Fruit fly (Drosophila melanogaster) whole organism, embryonic: ENCODE data around the gene CG44405.

Experiments used
- ATbp ChIP-seq: fragments of 200-800 bp; sonication (Bioruptor generic); optimal IDR thresholded peaks from 2 replicates; lab custom pipeline; 2017; ENCODE audit warnings: missing biosample characterization, mild to moderate bottlenecking, missing genetic modification characterization, missing genetic modification reagents
- B-H2 ChIP-seq: fragments of 200-800 bp; sonication (Bioruptor generic); optimal IDR thresholded peaks from 2 replicates; lab custom pipeline; 2018; ENCODE audit warnings: missing biosample characterization, mild to moderate bottlenecking, missing genetic modification characterization
- BtbVII ChIP-seq: fragments of 200-800 bp; sonication (Bioruptor generic); optimal IDR thresholded peaks from 3 replicates; lab custom pipeline; 2017; ENCODE audit warnings: missing biosample characterization, mild to moderate bottlenecking, missing genetic modification characterization
- CG10959 ChIP-seq: fragments of 200-800 bp; sonication (Bioruptor generic); IDR thresholded peaks from 2 replicates; pipeline ENCODE4 v1.3.6; 2022; ENCODE audit warnings: missing biosample characterization, missing genetic modification characterization
- CG11247 ChIP-seq: fragments of 200-800 bp; sonication (Bioruptor generic); IDR thresholded peaks from 2 replicates; pipeline ENCODE4 v1.3.6; 2022; ENCODE audit warnings: missing biosample characterization, missing genetic modification characterization
- CG11696 ChIP-seq: fragments of 200-800 bp; sonication (Bioruptor generic); IDR thresholded peaks from 2 replicates; pipeline ENCODE4 v1.3.6; 2022; ENCODE audit warnings: missing biosample characterization, missing genetic modification characterization
- CG12104 ChIP-seq: fragments of 200-800 bp; sonication (Bioruptor generic); optimal IDR thresholded peaks from 3 replicates; lab custom pipeline; 2016; ENCODE audit warnings: missing biosample characterization, missing genetic modification characterization
- CG12219 ChIP-seq: fragments of 200-800 bp; sonication (Bioruptor generic); optimal IDR thresholded peaks from 3 replicates; lab custom pipeline; 2018; ENCODE audit warnings: missing biosample characterization, mild to moderate bottlenecking, missing genetic modification characterization
- CG12391 ChIP-seq: fragments of 200-800 bp; sonication (Bioruptor generic); optimal IDR thresholded peaks from 3 replicates; lab custom pipeline; 2018; ENCODE audit warnings: missing biosample characterization, mild to moderate bottlenecking, missing genetic modification characterization, moderate library complexity
- CG12659 ChIP-seq: fragments of 200-800 bp; sonication (Bioruptor generic); optimal IDR thresholded peaks from 3 replicates; lab custom pipeline; 2017; ENCODE audit warnings: mild to moderate bottlenecking, missing biosample characterization, missing genetic modification reagents, missing genetic modification characterization
- CG13624 ChIP-seq: fragments of 200-800 bp; sonication (Bioruptor generic); optimal IDR thresholded peaks from 2 replicates; lab custom pipeline; 2016; ENCODE audit warnings: missing biosample characterization, missing genetic modification characterization
- CG15601 ChIP-seq: fragments of 200-800 bp; sonication (Bioruptor generic); optimal IDR thresholded peaks from 3 replicates; lab custom pipeline; 2019; ENCODE audit warnings: missing biosample characterization, mild to moderate bottlenecking, missing genetic modification characterization, moderate library complexity
- CG17359 ChIP-seq: fragments of 200-800 bp; sonication (Bioruptor generic); optimal IDR thresholded peaks from 3 replicates; lab custom pipeline; 2018; ENCODE audit warnings: missing biosample characterization, mild to moderate bottlenecking, missing genetic modification characterization, moderate library complexity
- CG3995 ChIP-seq: fragments of 200-800 bp; sonication (Bioruptor generic); optimal IDR thresholded peaks from 3 replicates; lab custom pipeline; 2016; ENCODE audit warnings: missing biosample characterization, missing genetic modification characterization
- CG6175 ChIP-seq: fragments of 200-800 bp; sonication (Bioruptor generic); IDR thresholded peaks from 3 replicates; pipeline ENCODE4 v1.3.6; 2022; ENCODE audit warnings: missing biosample characterization, missing genetic modification characterization
- CG7786 ChIP-seq: fragments of 200-800 bp; sonication (Bioruptor generic); optimal IDR thresholded peaks from 2 replicates; lab custom pipeline; 2016; ENCODE audit warnings: missing biosample characterization, missing genetic modification characterization
- CG8765 ChIP-seq: fragments of 200-800 bp; sonication (Bioruptor generic); IDR thresholded peaks from 2 replicates; pipeline ENCODE4 v1.3.6; 2022; ENCODE audit warnings: missing biosample characterization, missing genetic modification characterization
- CG9437 ChIP-seq: fragments of 200-800 bp; sonication (Bioruptor generic); optimal IDR thresholded peaks from 2 replicates; lab custom pipeline; 2018; ENCODE audit warnings: missing biosample characterization, mild to moderate bottlenecking, missing genetic modification characterization
- Camta ChIP-seq: fragments of 200-800 bp; sonication (Bioruptor generic); optimal IDR thresholded peaks from 2 replicates; lab custom pipeline; 2016; ENCODE audit warnings: missing biosample characterization, missing genetic modification characterization
- HLH3B ChIP-seq: fragments of 200-800 bp; sonication (Bioruptor generic); IDR thresholded peaks from 2 replicates; pipeline ENCODE4 v1.3.6; 2022; ENCODE audit warnings: missing biosample characterization, missing genetic modification characterization
- HLH4C ChIP-seq: fragments of 200-800 bp; sonication (Bioruptor generic); IDR thresholded peaks from 3 replicates; pipeline ENCODE4 v1.3.6; 2022; ENCODE audit warnings: missing biosample characterization, missing genetic modification characterization; ENCODE audit not compliant: partially characterized antibody
- Hr51 ChIP-seq, 2 experiments: fragments of 200-800 bp; sonication (Bioruptor generic); optimal IDR thresholded peaks; 2 replicates in 1 of 2; 3 replicates in 1 of 2; lab custom pipeline; 2016 to 2018; ENCODE audit warnings: missing biosample characterization in 2 of 2, missing genetic modification characterization in 2 of 2, mild to moderate bottlenecking in 1 of 2, moderate library complexity in 1 of 2
- MTF-1 ChIP-seq: fragments of 200-800 bp; sonication (Bioruptor generic); optimal IDR thresholded peaks from 2 replicates; lab custom pipeline; 2018; ENCODE audit warnings: missing biosample characterization, mild to moderate bottlenecking, missing genetic modification characterization, borderline replicate concordance
- NC2α ChIP-seq: fragments of 200-800 bp; sonication (Bioruptor generic); optimal IDR thresholded peaks from 2 replicates; lab custom pipeline; 2016; ENCODE audit warnings: missing biosample characterization, missing genetic modification characterization
- Oli ChIP-seq: fragments of 200-800 bp; sonication (Bioruptor generic); optimal IDR thresholded peaks from 2 replicates; lab custom pipeline; 2018; ENCODE audit warnings: missing biosample characterization, mild to moderate bottlenecking, missing genetic modification characterization, moderate library complexity
- al ChIP-seq: fragments of 200-800 bp; sonication (Bioruptor generic); IDR thresholded peaks from 2 replicates; pipeline ENCODE4 v1.3.6; 2022; ENCODE audit warnings: missing biosample characterization, missing genetic modification characterization
- ash1 ChIP-seq: fragments of 200-800 bp; sonication (Bioruptor generic); optimal IDR thresholded peaks from 2 replicates; lab custom pipeline; 2018; ENCODE audit warnings: missing biosample characterization, mild to moderate bottlenecking, missing genetic modification characterization
- bcd ChIP-seq: fragments of 200-800 bp; sonication (Bioruptor generic); optimal IDR thresholded peaks from 2 replicates; lab custom pipeline; 2017; ENCODE audit warnings: missing biosample characterization, mild to moderate bottlenecking, missing genetic modification characterization
- bowl ChIP-seq: fragments of 200-800 bp; sonication (Bioruptor generic); IDR thresholded peaks from 2 replicates; pipeline ENCODE4 v1.3.6; 2022; ENCODE audit warnings: missing biosample characterization, missing genetic modification characterization
- cg ChIP-seq: fragments of 200-800 bp; sonication (Bioruptor generic); optimal IDR thresholded peaks from 3 replicates; lab custom pipeline; 2019; ENCODE audit warnings: missing biosample characterization, mild to moderate bottlenecking, missing genetic modification characterization, moderate library complexity
- ems ChIP-seq: fragments of 200-800 bp; sonication (Bioruptor generic); optimal IDR thresholded peaks from 3 replicates; lab custom pipeline; 2016; ENCODE audit warnings: missing biosample characterization, missing genetic modification characterization
- h ChIP-seq: fragments of >200 bp; optimal IDR thresholded peaks from 2 replicates; lab custom pipeline; 2017
- ham ChIP-seq: fragments of 200-800 bp; sonication (Bioruptor generic); IDR thresholded peaks from 2 replicates; pipeline ENCODE4 v1.3.6; 2022; ENCODE audit warnings: missing biosample characterization, missing genetic modification characterization
- insv ChIP-seq, 2 experiments: fragments of 200-800 bp; sonication (Bioruptor generic); optimal IDR thresholded peaks; 3 replicates each; lab custom pipeline; 2016 to 2018; ENCODE audit warnings: missing biosample characterization in 2 of 2, missing genetic modification characterization in 2 of 2
- klu ChIP-seq: fragments of 200-800 bp; sonication (Bioruptor generic); IDR thresholded peaks from 2 replicates; pipeline ENCODE4 v1.3.6; 2022; ENCODE audit warnings: missing biosample characterization, missing genetic modification characterization
- lbe ChIP-seq: fragments of 200-800 bp; sonication (Bioruptor generic); optimal IDR thresholded peaks from 2 replicates; lab custom pipeline; 2016; ENCODE audit warnings: missing biosample characterization, mild to moderate bottlenecking, missing genetic modification characterization
- pfk ChIP-seq: fragments of 200-800 bp; sonication (Bioruptor generic); optimal IDR thresholded peaks from 2 replicates; lab custom pipeline; 2018; ENCODE audit warnings: missing biosample characterization, mild to moderate bottlenecking, missing genetic modification characterization, moderate library complexity
- phol ChIP-seq: fragments of 200-800 bp; sonication (Bioruptor generic); optimal IDR thresholded peaks from 3 replicates; lab custom pipeline; 2018; ENCODE audit warnings: missing biosample characterization, mild to moderate bottlenecking, missing genetic modification characterization, moderate library complexity
- pnt ChIP-seq: fragments of 200-800 bp; sonication (Bioruptor generic); optimal IDR thresholded peaks from 3 replicates; lab custom pipeline; 2016; ENCODE audit warnings: missing biosample characterization, missing genetic modification characterization
- rib ChIP-seq: fragments of 200-800 bp; sonication (Bioruptor generic); IDR thresholded peaks from 2 replicates; pipeline ENCODE4 v1.3.6; 2022; ENCODE audit warnings: missing biosample characterization, missing genetic modification characterization
- schlank ChIP-seq: fragments of 200-800 bp; sonication (Bioruptor generic); optimal IDR thresholded peaks from 2 replicates; lab custom pipeline; 2018; ENCODE audit warnings: missing biosample characterization, mild to moderate bottlenecking, missing genetic modification characterization
- slbo ChIP-seq: fragments of 200-800 bp; sonication (Bioruptor generic); IDR thresholded peaks from 2 replicates; pipeline ENCODE4 v1.3.6; 2022; ENCODE audit warnings: missing biosample characterization, missing genetic modification characterization
- so ChIP-seq: fragments of 200-800 bp; sonication (Bioruptor generic); IDR thresholded peaks from 3 replicates; pipeline ENCODE4 v1.3.6; 2022; ENCODE audit warnings: missing biosample characterization, missing genetic modification characterization
- ssp ChIP-seq: fragments of 200-800 bp; sonication (Bioruptor generic); IDR thresholded peaks from 2 replicates; pipeline ENCODE4 v1.3.6; 2022; ENCODE audit warnings: missing biosample characterization, missing genetic modification characterization
- sug ChIP-seq: fragments of 200-800 bp; optimal IDR thresholded peaks from 2 replicates; lab custom pipeline; 2019; ENCODE audit warnings: missing biosample characterization, mild to moderate bottlenecking, missing genetic modification characterization, moderate library complexity
- tup ChIP-seq: fragments of 200-800 bp; sonication (Bioruptor generic); optimal IDR thresholded peaks from 2 replicates; lab custom pipeline; 2016; ENCODE audit warnings: missing biosample characterization, mild to moderate bottlenecking, missing genetic modification characterization, moderate library complexity
- tx ChIP-seq: fragments of 200-800 bp; sonication (Bioruptor generic); optimal IDR thresholded peaks from 2 replicates; lab custom pipeline; 2016; ENCODE audit warnings: missing biosample characterization, missing genetic modification characterization
- vnd ChIP-seq: fragments of 200-800 bp; sonication (Bioruptor generic); IDR thresholded peaks from 3 replicates; pipeline ENCODE4 v1.3.6; 2022; ENCODE audit warnings: missing biosample characterization, missing genetic modification characterization; ENCODE audit not compliant: partially characterized antibody
- zen ChIP-seq: fragments of 200-800 bp; sonication (Bioruptor generic); optimal IDR thresholded peaks from 3 replicates; lab custom pipeline; 2018; ENCODE audit warnings: missing biosample characterization, mild to moderate bottlenecking, missing genetic modification characterization, moderate library complexity

The CG44405 gene

dm6 chr2L:16317777-16318610 lies 24.1 kb downstream of the CG44405 start (continued):
- TF ChIP-seq CG10959 (no peak), pnt (GFP tag; lab: Kevin White, UChicago) (no peak), CG15601 (tag; lab: Kevin White, UChicago) (peak; percentile 74), CG12391 (tag; lab: Kevin White, UChicago) (peak; percentile 1), CG17359 (tag; lab: Kevin White, UChicago) (peak; percentile 52), BtbVII (GFP tag; lab: Kevin White, UChicago) (peak; percentile 63), ham (GFP tag; lab: Robert Waterston, UW) (no peak), zen (tag; lab: Kevin White, UChicago) (no peak), CG12659 (peak; percentile 51), cg (GFP tag; lab: Kevin White, UChicago) (no peak), lbe (GFP tag; lab: Kevin White, UChicago) (no peak), CG11247 (GFP tag; lab: Robert Waterston, UW) (peak; percentile 51), CG8765 (GFP tag; lab: Robert Waterston, UW) (no peak), CG13624 (no peak), bcd (GFP tag; lab: Kevin White, UChicago) (peak; percentile 6), vnd (GFP tag; lab: Robert Waterston, UW) (no peak), tup (peak; percentile 46), bowl (GFP tag; lab: Robert Waterston, UW) (peak; percentile 4; the same call in 1 of the 2 replicates), CG7786 (GFP tag; lab: Kevin White, UChicago) (peak; percentile 0), insv (GFP tag; optimal IDR thresholded peaks at IDR 0.05; lab: Kevin White, UChicago) (peak in 1 of 2 experiments; percentile 40), rib (GFP tag; lab: Robert Waterston, UW) (no peak), tx (GFP tag; lab: Kevin White, UChicago) (no peak), MTF-1 (GFP tag; lab: Kevin White, UChicago) (peak; percentile 70), slbo (0 out of 2 replicates have a peak, but pooled peaks have one; percentile 8), ATbp (GFP tag; lab: Kevin White, UChicago) (peak; percentile 91), ems (no peak), CG12219 (no peak), h (no peak), pfk (GFP tag; lab: Kevin White, UChicago) (peak; percentile 48), al (GFP tag; lab: Robert Waterston, UW) (no peak), HLH4C (GFP tag; lab: Robert Waterston, UW) (no peak), CG9437 (GFP tag; lab: Kevin White, UChicago) (no peak), sug (tag; lab: Kevin White, UChicago) (no peak), NC2α (peak; percentile 10), HLH3B (GFP tag; lab: Robert Waterston, UW) (peak; percentile 57; the same call in 1 of the 2 replicates), Hr51 (GFP tag; optimal IDR thresholded peaks at IDR 0.05; lab: Kevin White, UChicago) (no peak), ssp (GFP tag; lab: Robert Waterston, UW) (no peak), klu (GFP tag; lab: Robert Waterston, UW) (no peak), Camta (GFP tag; lab: Kevin White, UChicago) (peak; percentile 4), CG12104 (peak; percentile 17), schlank (tag; lab: Kevin White, UChicago) (peak; percentile 23), Oli (no peak), B-H2 (peak; percentile 58), CG11696 (GFP tag; lab: Robert Waterston, UW) (peak; percentile 56; the same call in 1 of the 2 replicates), phol (tag; lab: Kevin White, UChicago) (no peak), so (GFP tag; lab: Robert Waterston, UW) (peak; percentile 54; the same call in 2 of the 3 replicates), ash1 (GFP tag; lab: Kevin White, UChicago) (no peak), CG6175 (no peak), CG3995 (no peak)
